Worm (Caenorhabditis elegans): ENCODE results near the gene F33E11.2.

The F33E11.2 gene

ce11 chrV:284808-285207, 12.9 kb upstream of the F33E11.2 start:
- TF ChIP-seq F13H6.1 (tag; optimal IDR thresholded peaks at IDR 0.05), result peak; percentile 58
- TF ChIP-seq lsy-2 (tag; optimal IDR thresholded peaks at IDR 0.05), result peak in 1 of 2 experiments; percentile 21
- no peak for TF ChIP-seq nhr-237 (tag; optimal IDR thresholded peaks at IDR 0.05)
- no peak for TF ChIP-seq ZK546.5 (tag; optimal IDR thresholded peaks at IDR 0.05)
- no peak for TF ChIP-seq nhr-21 (tag; optimal IDR thresholded peaks at IDR 0.05)
- peak; percentile 38 for TF ChIP-seq nhr-129 (tag; optimal IDR thresholded peaks at IDR 0.05)
- TF ChIP-seq ztf-1 (GFP tag; conservative IDR thresholded peaks at IDR 0.05), result no peak
- TF ChIP-seq sma-9 (GFP tag; optimal IDR thresholded peaks at IDR 0.05), result peak; percentile 24
- no peak for TF ChIP-seq sma-9 (tag; optimal IDR thresholded peaks at IDR 0.05)
- no peak for TF ChIP-seq blmp-1 (tag; optimal IDR thresholded peaks at IDR 0.05; ENCODE audit: insufficient read depth)
- TF ChIP-seq Y55F3AM.14 (GFP tag; optimal IDR thresholded peaks at IDR 0.05), result no peak
- TF ChIP-seq nhr-77 (tag; optimal IDR thresholded peaks at IDR 0.05), result no peak
- TF ChIP-seq lin-11 (tag; optimal IDR thresholded peaks at IDR 0.05), result no peak
- no peak for TF ChIP-seq fos-1 (tag; optimal IDR thresholded peaks at IDR 0.05)
- TF ChIP-seq C34F6.9 (tag; optimal IDR thresholded peaks at IDR 0.05), result no peak
- TF ChIP-seq nhr-25 (tag; optimal IDR thresholded peaks at IDR 0.05), result no peak
- TF ChIP-seq ztf-4 (tag; optimal IDR thresholded peaks at IDR 0.05), result no peak
- TF ChIP-seq skn-1 (tag; optimal IDR thresholded peaks at IDR 0.05), result no peak
- no peak for TF ChIP-seq lin-13 (GFP tag; optimal IDR thresholded peaks at IDR 0.05)
- TF ChIP-seq zag-1 (tag; optimal IDR thresholded peaks at IDR 0.05), result no peak
- no peak for TF ChIP-seq elt-3 (tag; optimal IDR thresholded peaks at IDR 0.05)
- TF ChIP-seq ceh-16 (tag; optimal IDR thresholded peaks at IDR 0.05), result no peak
- TF ChIP-seq unc-39 (tag; optimal IDR thresholded peaks at IDR 0.05), result no peak
- no peak for TF ChIP-seq unc-55 (GFP tag; optimal IDR thresholded peaks at IDR 0.05)
- no peak for TF ChIP-seq crh-2 (tag; optimal IDR thresholded peaks at IDR 0.05)
- no peak for TF ChIP-seq dmd-4 (tag; optimal IDR thresholded peaks at IDR 0.05)

ce11 chrV:285298-285697, 12.4 kb upstream of the F33E11.2 start:
- no peak for TF ChIP-seq C34F6.9 (tag; optimal IDR thresholded peaks at IDR 0.05)
- no peak for TF ChIP-seq blmp-1 (tag; optimal IDR thresholded peaks at IDR 0.05; ENCODE audit: insufficient read depth)
- no peak for TF ChIP-seq nhr-23 (tag; optimal IDR thresholded peaks at IDR 0.05)
- no peak for TF ChIP-seq sma-3 (GFP tag; optimal IDR thresholded peaks at IDR 0.05)
- TF ChIP-seq alr-1 (tag; optimal IDR thresholded peaks at IDR 0.05), result no peak
- no peak for TF ChIP-seq zag-1 (tag; optimal IDR thresholded peaks at IDR 0.05)
- TF ChIP-seq skn-1 (tag; optimal IDR thresholded peaks at IDR 0.05), result no peak
- no peak for TF ChIP-seq nhr-25 (tag; optimal IDR thresholded peaks at IDR 0.05)
- TF ChIP-seq mab-5 (tag; optimal IDR thresholded peaks at IDR 0.05), result no peak
- TF ChIP-seq nhr-12 (tag; optimal IDR thresholded peaks at IDR 0.05), result no peak
- TF ChIP-seq nhr-6 (tag; optimal IDR thresholded peaks at IDR 0.05), result no peak
- TF ChIP-seq ceh-16 (tag; optimal IDR thresholded peaks at IDR 0.05), result no peak
- TF ChIP-seq ztf-1 (GFP tag; conservative IDR thresholded peaks at IDR 0.05), result no peak
- no peak for TF ChIP-seq elt-1 (tag; optimal IDR thresholded peaks at IDR 0.05)
- no peak for TF ChIP-seq lsy-2 (tag; optimal IDR thresholded peaks at IDR 0.05)
- TF ChIP-seq sma-9 (GFP tag; optimal IDR thresholded peaks at IDR 0.05), result no peak
- no peak for TF ChIP-seq sma-9 (tag; optimal IDR thresholded peaks at IDR 0.05)

- TF ChIP-seq ztf-11 (tag; optimal IDR thresholded peaks at IDR 0.05), result no peak
- TF ChIP-seq mdl-1 (tag; optimal IDR thresholded peaks at IDR 0.05), result no peak
- no peak for TF ChIP-seq nhr-10 (tag; optimal IDR thresholded peaks at IDR 0.05)
- TF ChIP-seq nhr-11 (tag; optimal IDR thresholded peaks at IDR 0.05), result no peak
- TF ChIP-seq elt-3 (tag; optimal IDR thresholded peaks at IDR 0.05), result no peak
- TF ChIP-seq R02D3.7 (tag; optimal IDR thresholded peaks at IDR 0.05), result no peak
- TF ChIP-seq ama-1 (optimal IDR thresholded peaks at IDR 0.05), result no peak
- no peak for TF ChIP-seq lin-39 (tag; optimal IDR thresholded peaks at IDR 0.05)
- TF ChIP-seq peb-1 (tag; optimal IDR thresholded peaks at IDR 0.05), result no peak
- no peak for TF ChIP-seq unc-62 (GFP tag; optimal IDR thresholded peaks at IDR 0.05)
- TF ChIP-seq gmeb-1 (tag; optimal IDR thresholded peaks at IDR 0.05), result no peak
- TF ChIP-seq ZK546.5 (tag; optimal IDR thresholded peaks at IDR 0.05), result no peak
- TF ChIP-seq Y55F3AM.14 (GFP tag; optimal IDR thresholded peaks at IDR 0.05), result no peak
- no peak for TF ChIP-seq unc-55 (GFP tag; optimal IDR thresholded peaks at IDR 0.05)
Measured at ce11 chrV:295802-296201, 1.9 kb upstream of the F33E11.2 start.
